Worm (Caenorhabditis elegans) whole organism, mixed stage, embryonic: ENCODE measurements around the gene M117.4.
A peak's percentile ranks its signal among the peaks of the same experiment; 100 is the strongest.

Experiments used
- bed-3 ChIP-seq: fragments of 200-800 bp; sonication (Bioruptor generic); optimal IDR thresholded peaks from 3 replicates; lab custom pipeline; 2018; ENCODE audit warnings: mild to moderate bottlenecking, missing genetic modification characterization, moderate library complexity, missing compliant biosample characterization
- ceh-39 ChIP-seq: fragments of 150-350 bp; optimal IDR thresholded peaks from 2 replicates; lab custom pipeline; 2014; ENCODE audit warnings: missing biosample characterization, missing genetic modification characterization
- ceh-83 ChIP-seq: fragments of 200-800 bp; sonication (Bioruptor generic); optimal IDR thresholded peaks from 2 replicates; lab custom pipeline; 2018; ENCODE audit warnings: mild to moderate bottlenecking, missing genetic modification characterization, missing compliant biosample characterization
- ces-1 ChIP-seq: fragments of 150-350 bp; optimal IDR thresholded peaks from 2 replicates; lab custom pipeline; 2014; ENCODE audit warnings: missing biosample characterization, missing genetic modification reagents, missing genetic modification characterization
- elt-1 ChIP-seq: sonication (generic microtip); optimal IDR thresholded peaks from 2 replicates; lab custom pipeline; 2017; ENCODE audit warnings: missing genetic modification characterization, mild to moderate bottlenecking, missing compliant biosample characterization, antibody characterized with exemption, moderate library complexity, borderline replicate concordance; ENCODE audit not compliant: insufficient read depth
- elt-3 ChIP-seq: fragments of 150-350 bp; optimal IDR thresholded peaks from 2 replicates; lab custom pipeline; 2014; ENCODE audit warnings: missing biosample characterization, missing genetic modification characterization
- flh-1 ChIP-seq: fragments of 200-800 bp; sonication (Bioruptor generic); optimal IDR thresholded peaks from 2 replicates; lab custom pipeline; 2018; ENCODE audit warnings: mild to moderate bottlenecking, missing genetic modification characterization, moderate library complexity, missing compliant biosample characterization
- ham-2 ChIP-seq: fragments of 200-800 bp; sonication (Bioruptor generic); optimal IDR thresholded peaks from 2 replicates; lab custom pipeline; 2018; ENCODE audit warnings: mild to moderate bottlenecking, missing genetic modification characterization, missing compliant biosample characterization
- hlh-1 ChIP-seq: fragments of 150-350 bp; optimal IDR thresholded peaks from 2 replicates; lab custom pipeline; 2014; ENCODE audit warnings: missing biosample characterization, missing genetic modification reagents, missing genetic modification characterization
- lin-13 ChIP-seq: fragments of 150-350 bp; optimal IDR thresholded peaks from 2 replicates; lab custom pipeline; 2014; ENCODE audit warnings: missing biosample characterization, missing genetic modification characterization
- lin-32 ChIP-seq: fragments of 200-800 bp; sonication (Bioruptor generic); optimal IDR thresholded peaks from 2 replicates; lab custom pipeline; 2018; ENCODE audit warnings: mild to moderate bottlenecking, missing genetic modification characterization, missing compliant biosample characterization
- lsy-2 ChIP-seq: fragments of 150-350 bp; optimal IDR thresholded peaks from 2 replicates; lab custom pipeline; 2014; ENCODE audit warnings: missing biosample characterization, missing genetic modification characterization
- mab-5 ChIP-seq: fragments of 150-350 bp; optimal IDR thresholded peaks from 2 replicates; lab custom pipeline; 2014; ENCODE audit warnings: missing biosample characterization, missing genetic modification characterization
- mep-1 ChIP-seq: fragments of 150-350 bp; optimal IDR thresholded peaks from 2 replicates; lab custom pipeline; 2017; ENCODE audit warnings: missing biosample characterization, missing genetic modification reagents, missing genetic modification characterization, inconsistent platforms
- mls-2 ChIP-seq: sonication (generic microtip); optimal IDR thresholded peaks from 2 replicates; lab custom pipeline; 2016; ENCODE audit warnings: mild to moderate bottlenecking, missing genetic modification characterization, moderate library complexity, missing compliant biosample characterization
- nhr-237 ChIP-seq: fragments of 150-350 bp; optimal IDR thresholded peaks from 2 replicates; lab custom pipeline; 2014; ENCODE audit warnings: missing biosample characterization, missing genetic modification characterization
- nhr-28 ChIP-seq: fragments of 150-350 bp; optimal IDR thresholded peaks from 2 replicates; lab custom pipeline; 2014; ENCODE audit warnings: missing biosample characterization, missing genetic modification characterization
- nhr-76 ChIP-seq: sonication (generic microtip); optimal IDR thresholded peaks from 2 replicates; lab custom pipeline; 2017; ENCODE audit warnings: missing biosample characterization, missing genetic modification characterization
- pha-4 ChIP-seq: fragments of 150-350 bp; optimal IDR thresholded peaks from 2 replicates; lab custom pipeline; 2018; ENCODE audit warnings: missing biosample characterization, missing genetic modification reagents, missing genetic modification characterization
- sem-2 ChIP-seq: fragments of 200-800 bp; sonication (Bioruptor generic); optimal IDR thresholded peaks from 2 replicates; lab custom pipeline; 2018; ENCODE audit warnings: mild to moderate bottlenecking, missing genetic modification characterization, missing compliant biosample characterization
- snpc-4 ChIP-seq: fragments of 150-350 bp; optimal IDR thresholded peaks from 2 replicates; lab custom pipeline; 2014; ENCODE audit warnings: missing biosample characterization, missing genetic modification characterization
- unc-120 ChIP-seq: sonication (generic microtip); optimal IDR thresholded peaks from 2 replicates; lab custom pipeline; 2017; ENCODE audit warnings: missing genetic modification characterization, missing compliant biosample characterization; ENCODE audit not compliant: poor library complexity, severe bottlenecking
- unc-39 ChIP-seq: fragments of 150-350 bp; optimal IDR thresholded peaks from 2 replicates; lab custom pipeline; 2014; ENCODE audit warnings: missing biosample characterization, missing genetic modification characterization
- unc-62 ChIP-seq: fragments of 150-350 bp; optimal IDR thresholded peaks from 2 replicates; lab custom pipeline; 2014; ENCODE audit warnings: missing biosample characterization, missing genetic modification reagents, missing genetic modification characterization
- ztf-11 ChIP-seq: fragments of 150-350 bp; optimal IDR thresholded peaks from 2 replicates; lab custom pipeline; 2014; ENCODE audit warnings: missing biosample characterization, missing genetic modification characterization

Gene M117.4

ce11 chrIV:11793170-11793569, 40.2 kb downstream of the M117.4 start:
- no peak for TF ChIP-seq bed-3 (GFP tag; lab: Kevin White, UChicago)
- TF ChIP-seq ces-1 (GFP tag; lab: Kevin White, UChicago): peak; percentile 73
- TF ChIP-seq mep-1: no peak
- TF ChIP-seq, all 35 proteins: peak for 1

DNA sequence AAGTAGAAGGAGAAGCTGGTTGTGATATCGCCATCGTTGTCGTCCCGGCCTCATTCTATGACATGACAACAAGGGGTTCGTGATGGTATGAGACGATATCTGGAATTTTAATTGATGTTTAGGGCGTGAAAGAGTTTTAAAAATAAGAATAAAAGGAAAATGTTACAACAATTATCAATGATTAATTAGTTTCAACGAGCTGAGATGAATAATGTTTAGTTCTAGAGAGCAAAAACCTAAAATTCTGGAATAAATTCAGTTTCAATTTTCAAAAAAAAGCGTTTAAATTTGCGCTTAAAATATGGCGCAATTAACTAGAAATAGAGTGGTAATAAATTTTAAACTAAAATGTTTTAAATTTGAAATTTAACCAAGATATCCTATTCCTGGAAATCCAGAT, 40.9 kb downstream of the M117.4 start, which contains the start of gene H01G02.3:
TSS of gene H01G02.3 (minus strand) at position 101 of the 400 bp plus-strand sequence.
- TF ChIP-seq unc-39 (tag; lab: Kevin White, UChicago): no peak
- no peak for TF ChIP-seq ceh-39 (tag; lab: Kevin White, UChicago)
- TF ChIP-seq nhr-28 (tag; lab: Kevin White, UChicago): no peak
- TF ChIP-seq hlh-1 (tag; lab: Kevin White, UChicago): no peak
- no peak for TF ChIP-seq lsy-2 (tag; lab: Kevin White, UChicago)
- TF ChIP-seq unc-120 (tag; lab: Kevin White, UChicago): no peak
- TF ChIP-seq nhr-76: no peak
- TF ChIP-seq flh-1 (GFP tag; lab: Kevin White, UChicago): no peak
- no peak for TF ChIP-seq sem-2 (GFP tag; lab: Kevin White, UChicago)
- no peak for TF ChIP-seq ztf-11 (tag; lab: Kevin White, UChicago)
- no peak for TF ChIP-seq mls-2 (tag; lab: Kevin White, UChicago)
- no peak for TF ChIP-seq mep-1
- no peak for TF ChIP-seq bed-3 (GFP tag; lab: Kevin White, UChicago)

- TF ChIP-seq ces-1 (GFP tag; lab: Kevin White, UChicago) (peak; percentile 92), elt-3 (tag; lab: Kevin White, UChicago) (no peak)
Observed at ce11 chrIV:11788383-11788963, 44.9 kb downstream of the M117.4 start.

ce11 chrIV:11787793-11788192, 45.6 kb downstream of the M117.4 start:
- no peak for TF ChIP-seq lin-13
- no peak for TF ChIP-seq lin-32
- no peak for TF ChIP-seq ceh-83 (GFP tag; lab: Kevin White, UChicago)
- TF ChIP-seq ham-2: no peak
- TF ChIP-seq nhr-76: no peak
- no peak for TF ChIP-seq nhr-237 (tag; lab: Kevin White, UChicago)
- TF ChIP-seq ztf-11 (tag; lab: Kevin White, UChicago): no peak
- TF ChIP-seq snpc-4: no peak
- TF ChIP-seq pha-4 (tag; lab: Kevin White, UChicago): no peak
- TF ChIP-seq elt-1 (tag; lab: Kevin White, UChicago): no peak
- TF ChIP-seq flh-1 (GFP tag; lab: Kevin White, UChicago): no peak
- no peak for TF ChIP-seq unc-120 (tag; lab: Kevin White, UChicago)
- no peak for TF ChIP-seq unc-62
- no peak for TF ChIP-seq mep-1

ce11 chrIV:11785064-11785840, 48.1 kb downstream of the M117.4 start:
- TF ChIP-seq lin-13 (no peak), ces-1 (GFP tag; lab: Kevin White, UChicago) (peak; percentile 84)

DNA sequence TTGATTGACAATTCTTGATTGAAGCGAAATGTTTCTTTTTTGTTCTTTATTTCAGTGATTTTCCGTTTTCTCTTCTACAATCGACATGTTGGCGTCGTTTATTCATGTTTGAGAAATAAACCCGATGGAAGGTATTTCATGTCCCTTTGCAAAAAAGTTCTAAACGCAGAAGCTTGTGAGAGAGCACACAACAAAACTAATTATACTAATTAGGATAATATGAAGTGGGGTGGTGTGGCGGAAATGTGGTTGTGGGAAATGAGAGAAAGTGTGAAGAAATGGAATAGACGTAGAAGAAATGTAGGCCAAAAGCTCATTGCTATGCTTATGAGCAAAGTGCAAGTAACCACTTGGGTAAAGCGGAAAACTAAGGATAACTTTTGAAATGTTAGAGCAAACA, 50.5 kb downstream of the M117.4 start:
- TF ChIP-seq pha-4 (tag; lab: Kevin White, UChicago) (no peak), ces-1 (GFP tag; lab: Kevin White, UChicago) (peak; percentile 94), mab-5 (tag; lab: Kevin White, UChicago) (no peak), bed-3 (GFP tag; lab: Kevin White, UChicago) (no peak), hlh-1 (tag; lab: Kevin White, UChicago) (no peak)
